Worm (Caenorhabditis elegans): ENCODE data around the gene F02C12.1.

ce11 chrX:13384743-13385142, 17.1 kb upstream of the F02C12.1 start:
- TF ChIP-seq ets-7 (tag; optimal IDR thresholded peaks at IDR 0.05) (no peak), ceh-13 (GFP tag; optimal IDR thresholded peaks at IDR 0.05) (no peak), tbx-37 (GFP tag; conservative IDR thresholded peaks at IDR 0.05) (no peak), flt-1 (GFP tag; IDR thresholded peaks at IDR 0.05) (no peak), aly-1 (tag; optimal IDR thresholded peaks at IDR 0.05) (no peak), sea-1 (GFP tag; conservative IDR thresholded peaks at IDR 0.05) (no peak)
